Fruit fly (Drosophila melanogaster): ENCODE results near the gene Apoltp.

DNA sequence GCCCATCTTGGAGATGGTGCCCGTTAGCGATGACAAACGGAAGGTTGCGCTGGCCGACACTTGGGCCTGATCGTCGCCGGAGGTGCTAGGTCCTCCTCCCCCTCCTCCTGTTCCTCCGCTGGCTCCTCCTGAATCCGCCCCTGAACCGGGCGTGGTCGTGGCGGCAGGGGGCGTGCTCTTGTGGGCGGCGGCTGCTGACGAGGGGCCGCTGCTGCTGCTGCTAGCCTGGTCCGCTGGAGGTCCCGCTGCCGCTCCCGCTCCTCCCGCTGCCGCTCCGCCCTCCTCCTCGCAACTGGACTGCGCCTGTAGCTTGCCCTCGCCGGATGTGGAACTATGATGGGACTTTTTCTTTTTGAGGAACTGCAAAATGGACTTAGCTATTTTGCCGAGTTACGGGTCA lies 63.6 kb downstream of the Apoltp start:
- no peak for TF ChIP-seq CG4496 (GFP tag; IDR thresholded peaks at IDR 0.05)
- TF ChIP-seq D1 (tag; optimal IDR thresholded peaks at IDR 0.05): no peak
- TF ChIP-seq Snoo (tag; optimal IDR thresholded peaks at IDR 0.05): no peak
- TF ChIP-seq Pif1A (GFP tag; optimal IDR thresholded peaks at IDR 0.05): no peak
- no peak for TF ChIP-seq CG10348 (GFP tag; IDR thresholded peaks at IDR 0.05)
- TF ChIP-seq Pif1B (GFP tag; optimal IDR thresholded peaks at IDR 0.05): no peak
- TF ChIP-seq gl (tag; optimal IDR thresholded peaks at IDR 0.05): no peak
- TF ChIP-seq rn (GFP tag; IDR thresholded peaks at IDR 0.05): no peak

Measured in whole organism, pupa.